Fruit fly (Drosophila melanogaster) whole organism, embryonic: ENCODE results near the gene CG17139.

Experiments used
- Atf6 ChIP-seq: fragments of 200-800 bp; sonication (Bioruptor generic); IDR thresholded peaks from 2 replicates; pipeline ENCODE4 v1.3.6; 2022; ENCODE audit warnings: missing biosample characterization, missing genetic modification characterization
- Blimp-1 ChIP-seq: fragments of 200-800 bp; sonication (Bioruptor generic); optimal IDR thresholded peaks from 3 replicates; lab custom pipeline; 2018; ENCODE audit warnings: missing biosample characterization, missing genetic modification characterization, mild to moderate bottlenecking, moderate library complexity, missing genetic modification reagents
- CG10366 ChIP-seq: fragments of 200-800 bp; sonication (Bioruptor generic); IDR thresholded peaks from 2 replicates; pipeline ENCODE4 v1.3.6; 2022; ENCODE audit warnings: missing biosample characterization, missing genetic modification characterization
- CG11093 ChIP-seq: fragments of 200-800 bp; sonication (Bioruptor generic); IDR thresholded peaks from 3 replicates; pipeline ENCODE4 v1.3.6; 2022; ENCODE audit warnings: missing biosample characterization, missing genetic modification characterization
- CG13287 ChIP-seq: fragments of 200-800 bp; sonication (Bioruptor generic); IDR thresholded peaks from 2 replicates; pipeline ENCODE4 v1.3.6; 2022; ENCODE audit warnings: missing biosample characterization, missing genetic modification characterization; ENCODE audit not compliant: partially characterized antibody
- CG13296 ChIP-seq: fragments of 200-800 bp; sonication (Bioruptor generic); optimal IDR thresholded peaks from 3 replicates; lab custom pipeline; 2018; ENCODE audit warnings: missing biosample characterization, mild to moderate bottlenecking, missing genetic modification characterization
- CG14014 ChIP-seq: fragments of 200-800 bp; sonication (Bioruptor generic); IDR thresholded peaks from 2 replicates; pipeline ENCODE4 v1.3.6; 2022; ENCODE audit warnings: missing biosample characterization, missing genetic modification characterization
- CG14667 ChIP-seq: fragments of 200-800 bp; sonication (Bioruptor generic); IDR thresholded peaks from 2 replicates; pipeline ENCODE4 v1.3.6; 2022; ENCODE audit warnings: missing biosample characterization, missing genetic modification characterization
- CG15269 ChIP-seq: fragments of 200-800 bp; sonication (Bioruptor generic); optimal IDR thresholded peaks from 2 replicates; lab custom pipeline; 2018; ENCODE audit warnings: missing biosample characterization, mild to moderate bottlenecking, missing genetic modification characterization, moderate library complexity
- CG17385 ChIP-seq: fragments of 200-800 bp; sonication (Bioruptor generic); optimal IDR thresholded peaks from 3 replicates; lab custom pipeline; 2018; ENCODE audit warnings: missing biosample characterization, mild to moderate bottlenecking, missing genetic modification characterization
- CG2116 ChIP-seq: fragments of 200-800 bp; sonication (Bioruptor generic); optimal IDR thresholded peaks from 3 replicates; lab custom pipeline; 2018; ENCODE audit warnings: missing biosample characterization, mild to moderate bottlenecking, missing genetic modification characterization
- CG3065 ChIP-seq: fragments of 200-800 bp; sonication (Bioruptor generic); optimal IDR thresholded peaks from 2 replicates; lab custom pipeline; 2016; ENCODE audit warnings: missing biosample characterization, missing genetic modification characterization
- CG31224 ChIP-seq: fragments of 200-800 bp; sonication (Bioruptor generic); IDR thresholded peaks from 2 replicates; pipeline ENCODE4 v1.3.6; 2022; ENCODE audit warnings: missing biosample characterization, missing genetic modification characterization
- CG31441 ChIP-seq: fragments of 200-800 bp; sonication (Bioruptor generic); IDR thresholded peaks from 2 replicates; pipeline ENCODE4 v1.3.6; 2022; ENCODE audit warnings: missing biosample characterization, missing genetic modification characterization
- CG3847 ChIP-seq: fragments of 200-800 bp; sonication (Bioruptor generic); IDR thresholded peaks from 2 replicates; pipeline ENCODE4 v1.3.6; 2022; ENCODE audit warnings: missing biosample characterization, missing genetic modification characterization
- CG4730 ChIP-seq: fragments of 200-800 bp; sonication (Bioruptor generic); IDR thresholded peaks from 2 replicates; pipeline ENCODE4 v1.3.6; 2022; ENCODE audit warnings: missing biosample characterization, missing genetic modification characterization
- CG4854 ChIP-seq: fragments of 200-800 bp; sonication (Bioruptor generic); optimal IDR thresholded peaks from 2 replicates; lab custom pipeline; 2016; ENCODE audit warnings: missing biosample characterization, missing genetic modification characterization, inconsistent platforms
- CG6791 ChIP-seq: fragments of 200-800 bp; sonication (Bioruptor generic); IDR thresholded peaks from 3 replicates; pipeline ENCODE4 v1.3.6; 2022; ENCODE audit warnings: missing biosample characterization, missing genetic modification characterization; ENCODE audit not compliant: partially characterized antibody
- CG7372 ChIP-seq: fragments of 200-800 bp; sonication (Bioruptor generic); IDR thresholded peaks from 2 replicates; pipeline ENCODE4 v1.3.6; 2022; ENCODE audit warnings: missing biosample characterization, missing genetic modification characterization
- CG7987 ChIP-seq: fragments of 200-800 bp; sonication (Bioruptor generic); optimal IDR thresholded peaks from 2 replicates; lab custom pipeline; 2018; ENCODE audit warnings: missing biosample characterization, mild to moderate bottlenecking, missing genetic modification characterization, moderate library complexity
- CG9932 ChIP-seq: fragments of 200-800 bp; sonication (Bioruptor generic); IDR thresholded peaks from 2 replicates; pipeline ENCODE4 v1.3.6; 2022; ENCODE audit warnings: missing biosample characterization, missing genetic modification characterization
- Ets65A ChIP-seq: fragments of 200-800 bp; sonication (Bioruptor generic); peaks from one replicate; lab custom pipeline; 2016; ENCODE audit warnings: missing biosample characterization, missing genetic modification characterization
- Fer2 ChIP-seq: fragments of 200-800 bp; sonication (Bioruptor generic); optimal IDR thresholded peaks from 2 replicates; lab custom pipeline; 2018; ENCODE audit warnings: missing biosample characterization, mild to moderate bottlenecking, missing genetic modification characterization, moderate library complexity
- Gug ChIP-seq: fragments of 200-800 bp; sonication (Bioruptor generic); IDR thresholded peaks from 4 replicates; pipeline ENCODE4 v1.3.6; 2022; ENCODE audit warnings: missing biosample characterization, missing genetic modification characterization
- HLH3B ChIP-seq: fragments of 200-800 bp; sonication (Bioruptor generic); IDR thresholded peaks from 2 replicates; pipeline ENCODE4 v1.3.6; 2022; ENCODE audit warnings: missing biosample characterization, missing genetic modification characterization
- Hr78 ChIP-seq, 2 experiments: fragments of 200-800 bp in 1 of 2; fragments of >200 bp in 1 of 2; sonication (Bioruptor generic) in 1 of 2; optimal IDR thresholded peaks; 2 replicates each; lab custom pipeline; 2017 to 2019; ENCODE audit warnings: missing biosample characterization in 2 of 2, missing genetic modification characterization in 2 of 2, mild to moderate bottlenecking in 1 of 2, moderate library complexity in 1 of 2
- Meics ChIP-seq: fragments of 200-800 bp; sonication (Bioruptor generic); optimal IDR thresholded peaks from 2 replicates; lab custom pipeline; 2017; ENCODE audit warnings: missing biosample characterization, mild to moderate bottlenecking, missing genetic modification characterization
- NfI ChIP-seq: fragments of 200-800 bp; sonication (Bioruptor generic); optimal IDR thresholded peaks from 3 replicates; lab custom pipeline; 2018; ENCODE audit warnings: missing biosample characterization, mild to moderate bottlenecking, missing genetic modification characterization, moderate library complexity
- Optix ChIP-seq: fragments of 200-800 bp; sonication (Bioruptor generic); IDR thresholded peaks from 3 replicates; pipeline ENCODE4 v1.3.6; 2022; ENCODE audit warnings: missing biosample characterization, missing genetic modification characterization
- Rx ChIP-seq: fragments of 200-800 bp; sonication (Bioruptor generic); IDR thresholded peaks from 2 replicates; pipeline ENCODE4 v1.3.6; 2022; ENCODE audit warnings: missing biosample characterization, missing genetic modification characterization
- Sry-β ChIP-seq: fragments of 200-800 bp; sonication (Bioruptor generic); optimal IDR thresholded peaks from 2 replicates; lab custom pipeline; 2018; ENCODE audit warnings: missing biosample characterization, mild to moderate bottlenecking, missing genetic modification characterization, moderate library complexity
- Trl ChIP-seq, 3 experiments: fragments of >200 bp in 2 of 3; fragments of 200-800 bp in 1 of 3; sonication (Bioruptor generic) in 1 of 3; optimal IDR thresholded peaks; 2 replicates in 1 of 3; 3 replicates in 2 of 3; lab custom pipeline; 2016 to 2017; ENCODE audit warnings: missing biosample characterization in 1 of 3, missing genetic modification characterization in 1 of 3
- ap ChIP-seq: fragments of 200-800 bp; sonication (Bioruptor generic); IDR thresholded peaks from 2 replicates; pipeline ENCODE4 v1.3.6; 2022; ENCODE audit warnings: missing biosample characterization, missing genetic modification characterization
- cato ChIP-seq: fragments of 200-800 bp; sonication (Bioruptor generic); optimal IDR thresholded peaks from 2 replicates; lab custom pipeline; 2016; ENCODE audit warnings: missing biosample characterization, missing genetic modification characterization, borderline replicate concordance
- chinmo ChIP-seq: fragments of 200-800 bp; sonication (Bioruptor generic); IDR thresholded peaks from 4 replicates; pipeline ENCODE4 v1.3.6; 2022; ENCODE audit warnings: missing biosample characterization, missing genetic modification characterization; ENCODE audit not compliant: partially characterized antibody
- ind ChIP-seq: fragments of 200-800 bp; sonication (Bioruptor generic); optimal IDR thresholded peaks from 3 replicates; lab custom pipeline; 2016; ENCODE audit warnings: missing biosample characterization, missing genetic modification characterization
- kni ChIP-seq: fragments of 200-800 bp; sonication (Bioruptor generic); optimal IDR thresholded peaks from 3 replicates; lab custom pipeline; 2017; ENCODE audit warnings: mild to moderate bottlenecking, missing biosample characterization, missing genetic modification reagents, missing genetic modification characterization
- mld ChIP-seq: fragments of 200-800 bp; sonication (Bioruptor generic); IDR thresholded peaks from 3 replicates; pipeline ENCODE4 v1.3.6; 2022; ENCODE audit warnings: missing biosample characterization, missing genetic modification characterization; ENCODE audit not compliant: partially characterized antibody
- otp ChIP-seq: fragments of 200-800 bp; sonication (Bioruptor generic); IDR thresholded peaks from 3 replicates; pipeline ENCODE4, ENCODE4 v1.3.6; 2022; ENCODE audit warnings: missing biosample characterization, missing genetic modification characterization
- ro ChIP-seq: fragments of 200-800 bp; sonication (Bioruptor generic); IDR thresholded peaks from 2 replicates; pipeline ENCODE4 v1.3.6; 2022; ENCODE audit warnings: missing biosample characterization, missing genetic modification characterization
- sisA ChIP-seq: fragments of 200-800 bp; sonication (Bioruptor generic); IDR thresholded peaks from 2 replicates; pipeline ENCODE4 v1.3.6; 2022; ENCODE audit warnings: missing biosample characterization, missing genetic modification characterization
- slbo ChIP-seq: fragments of 200-800 bp; sonication (Bioruptor generic); IDR thresholded peaks from 2 replicates; pipeline ENCODE4 v1.3.6; 2022; ENCODE audit warnings: missing biosample characterization, missing genetic modification characterization
- so ChIP-seq: fragments of 200-800 bp; sonication (Bioruptor generic); IDR thresholded peaks from 3 replicates; pipeline ENCODE4 v1.3.6; 2022; ENCODE audit warnings: missing biosample characterization, missing genetic modification characterization
- sob ChIP-seq: fragments of 200-800 bp; sonication (Bioruptor generic); IDR thresholded peaks from 2 replicates; pipeline ENCODE4 v1.3.6; 2022; ENCODE audit warnings: missing biosample characterization, missing genetic modification characterization
- sqz ChIP-seq: fragments of 200-800 bp; sonication (Bioruptor generic); optimal IDR thresholded peaks from 3 replicates; lab custom pipeline; 2018; ENCODE audit warnings: missing biosample characterization, mild to moderate bottlenecking, missing genetic modification characterization
- ssp ChIP-seq: fragments of 200-800 bp; sonication (Bioruptor generic); IDR thresholded peaks from 2 replicates; pipeline ENCODE4 v1.3.6; 2022; ENCODE audit warnings: missing biosample characterization, missing genetic modification characterization
- vvl ChIP-seq: fragments of 200-800 bp; sonication (Bioruptor generic); IDR thresholded peaks from 2 replicates; pipeline ENCODE4 v1.3.6; 2022; ENCODE audit warnings: missing biosample characterization, missing genetic modification characterization

CG17139 gene

DNA sequence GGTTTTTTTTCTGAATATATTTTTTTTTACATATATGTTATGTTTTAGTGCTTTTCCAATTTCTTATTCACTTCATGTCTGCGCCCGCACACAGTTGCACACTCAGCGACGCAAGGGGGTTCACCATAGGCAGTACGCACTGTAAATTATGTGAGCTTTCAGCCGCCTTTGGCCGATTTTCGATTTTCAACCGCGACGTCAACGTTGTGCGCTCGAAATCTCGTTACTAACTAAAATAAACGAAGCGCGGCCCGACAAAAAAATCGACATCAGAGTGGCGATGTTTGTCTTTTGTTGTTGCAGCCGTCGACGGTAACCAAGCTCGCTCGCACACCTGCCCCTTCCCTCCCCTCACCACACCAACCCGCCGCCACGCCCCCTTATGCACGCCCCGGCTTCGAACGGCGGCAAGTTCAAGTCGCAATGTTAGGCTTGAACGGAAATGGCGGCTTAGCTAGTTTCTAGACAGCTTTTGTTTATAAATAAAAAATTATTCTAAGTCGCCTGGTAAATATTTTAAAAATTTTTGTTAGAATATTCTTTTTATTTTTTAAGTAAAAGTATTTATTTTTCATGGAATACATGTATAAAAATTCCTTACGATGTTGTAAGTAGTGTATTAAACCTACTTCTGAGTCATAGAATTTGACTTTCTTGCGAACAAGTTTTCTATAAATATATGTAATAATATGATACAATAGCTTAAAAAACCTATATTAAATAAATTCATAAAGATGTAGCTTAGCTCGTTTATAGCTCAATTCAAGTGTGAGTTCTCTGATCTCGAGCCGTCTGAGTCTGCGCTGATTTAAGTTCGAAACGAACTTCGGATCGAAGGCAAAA lies 44.4 kb downstream of the CG17139 start, which contains the start of gene CG31869 (continued):
- TF ChIP-seq CG14014 (GFP tag; lab: Robert Waterston, UW) (peak; percentile 31; the same call in 1 of the 2 replicates), CG11093 (GFP tag; lab: Robert Waterston, UW) (0 out of 3 replicates have a peak, but pooled peaks have one; percentile 35), ap (GFP tag; lab: Robert Waterston, UW) (no peak), CG13287 (GFP tag; lab: Robert Waterston, UW) (peak; percentile 11; the same call in 1 of the 2 replicates), CG4854 (GFP tag; lab: Kevin White, UChicago) (no peak), vvl (GFP tag; lab: Robert Waterston, UW) (peak; percentile 70), Optix (0 out of 3 replicates have a peak, but pooled peaks have one; percentile 34), Hr78 (GFP tag; optimal IDR thresholded peaks at IDR 0.05; lab: Kevin White, UChicago) (no peak), cato (GFP tag; lab: Kevin White, UChicago) (no peak), slbo (peak; percentile 61), Blimp-1 (GFP tag; lab: Kevin White, UChicago) (peak; percentile 9), CG14667 (GFP tag; lab: Robert Waterston, UW) (0 out of 2 replicates have a peak, but pooled peaks have one; percentile 11), ssp (no peak), CG7372 (GFP tag; lab: Robert Waterston, UW) (0 out of 2 replicates have a peak, but pooled peaks have one; percentile 17), Sry-β (GFP tag; lab: Kevin White, UChicago) (peak; percentile 86), Trl (optimal IDR thresholded peaks at IDR 0.05; lab: Kevin White, UChicago) (no peak), Trl (GFP tag; optimal IDR thresholded peaks at IDR 0.05; lab: Kevin White, UChicago) (no peak), Atf6 (GFP tag; lab: Robert Waterston, UW) (no peak), Ets65A (peak; percentile 86), CG31441 (GFP tag; lab: Robert Waterston, UW) (peak; percentile 18; the same call in 1 of the 2 replicates), sisA (GFP tag; lab: Robert Waterston, UW) (peak; percentile 23; the same call in 1 of the 2 replicates), Gug (GFP tag; lab: Robert Waterston, UW) (peak; percentile 41; the same call in 1 of the 4 replicates), so (GFP tag; lab: Robert Waterston, UW) (0 out of 3 replicates have a peak, but pooled peaks have one; percentile 13), CG15269 (tag; lab: Kevin White, UChicago) (peak; percentile 8), CG2116 (no peak), ro (no peak), mld (GFP tag; lab: Robert Waterston, UW) (no peak), otp (GFP tag; lab: Robert Waterston, UW) (0 out of 3 replicates have a peak, but pooled peaks have one; percentile 24), CG31224 (GFP tag; lab: Robert Waterston, UW) (0 out of 2 replicates have a peak, but pooled peaks have one; percentile 26), Meics (GFP tag; lab: Kevin White, UChicago) (peak; percentile 41), CG13296 (no peak), CG6791 (GFP tag; lab: Robert Waterston, UW) (0 out of 3 replicates have a peak, but pooled peaks have one; percentile 28), Fer2 (tag; lab: Kevin White, UChicago) (no peak), ind (GFP tag; lab: Kevin White, UChicago) (peak; percentile 3), CG9932 (GFP tag; lab: Robert Waterston, UW) (peak; percentile 52), sqz (GFP tag; lab: Kevin White, UChicago) (peak; percentile 57), NfI (GFP tag; lab: Kevin White, UChicago) (no peak), CG3847 (GFP tag; lab: Robert Waterston, UW) (0 out of 2 replicates have a peak, but pooled peaks have one; percentile 16), kni (GFP tag; lab: Kevin White, UChicago) (peak; percentile 30), sob (GFP tag; lab: Robert Waterston, UW) (no peak), CG3065 (peak; percentile 7), Rx (GFP tag; lab: Robert Waterston, UW) (0 out of 2 replicates have a peak, but pooled peaks have one; percentile 10), CG10366 (GFP tag; lab: Robert Waterston, UW) (no peak), CG7987 (no peak), CG17385 (GFP tag; lab: Kevin White, UChicago) (no peak), HLH3B (GFP tag; lab: Robert Waterston, UW) (0 out of 2 replicates have a peak, but pooled peaks have one; percentile 25), chinmo (GFP tag; lab: Robert Waterston, UW) (0 out of 4 replicates have a peak, but pooled peaks have one; percentile 71), CG4730 (GFP tag; lab: Robert Waterston, UW) (0 out of 2 replicates have a peak, but pooled peaks have one; percentile 15)
